Worm (Caenorhabditis elegans) whole organism, L3 larva: Measurements from ENCODE around the gene R05F9.11.
A peak's percentile ranks its signal among the peaks of the same experiment; 100 is the strongest.

Source experiments
- ZK546.5 ChIP-seq: sonication (generic microtip); optimal IDR thresholded peaks from 2 replicates; lab custom pipeline; 2017; ENCODE audit warnings: missing biosample characterization, missing genetic modification characterization
- ceh-82 ChIP-seq: fragments of 150-350 bp; optimal IDR thresholded peaks from 2 replicates; lab custom pipeline; 2014; ENCODE audit warnings: missing biosample characterization, missing genetic modification characterization
- ceh-9 ChIP-seq: sonication (generic microtip); optimal IDR thresholded peaks from 2 replicates; lab custom pipeline; 2018; ENCODE audit warnings: missing biosample characterization, missing genetic modification characterization
- egl-27 ChIP-seq: sonication (generic microtip); optimal IDR thresholded peaks from 4 replicates; lab custom pipeline; 2017; ENCODE audit warnings: missing biosample characterization, missing genetic modification reagents, missing genetic modification characterization
- egl-5 ChIP-seq: fragments of 150-350 bp; optimal IDR thresholded peaks from 2 replicates; lab custom pipeline; 2017; ENCODE audit warnings: missing biosample characterization, missing genetic modification reagents, missing genetic modification characterization, inconsistent platforms
- elt-1 ChIP-seq: fragments of 150-350 bp; optimal IDR thresholded peaks from 2 replicates; lab custom pipeline; 2014; ENCODE audit warnings: missing biosample characterization, missing genetic modification characterization
- elt-2 ChIP-seq: sonication (generic microtip); optimal IDR thresholded peaks from 2 replicates; lab custom pipeline; 2016; ENCODE audit warnings: missing genetic modification reagents, mild to moderate bottlenecking, missing genetic modification characterization, missing compliant biosample characterization
- elt-3 ChIP-seq, 3 experiments: fragments of 150-350 bp in 1 of 3; sonication (generic microtip) in 2 of 3; optimal IDR thresholded peaks; 2 replicates in 2 of 3; 4 replicates in 1 of 3; lab custom pipeline; 2014 to 2017; ENCODE audit warnings: missing biosample characterization in 3 of 3, missing genetic modification characterization in 3 of 3
- fkh-10 ChIP-seq: sonication (generic microtip); optimal IDR thresholded peaks from 2 replicates; lab custom pipeline; 2017; ENCODE audit warnings: missing biosample characterization, missing genetic modification reagents, missing genetic modification characterization
- hmg-11 ChIP-seq: sonication (generic microtip); optimal IDR thresholded peaks from 2 replicates; lab custom pipeline; 2016; ENCODE audit warnings: missing genetic modification characterization, missing compliant biosample characterization
- jun-1 ChIP-seq: fragments of 150-350 bp; optimal IDR thresholded peaks from 2 replicates; lab custom pipeline; 2014; ENCODE audit warnings: missing biosample characterization, missing genetic modification reagents, missing genetic modification characterization
- lin-15B ChIP-seq: fragments of 150-350 bp; optimal IDR thresholded peaks from 2 replicates; lab custom pipeline; 2014; ENCODE audit warnings: missing biosample characterization, missing genetic modification characterization
- mdl-1 ChIP-seq: fragments of 150-350 bp; optimal IDR thresholded peaks from 2 replicates; lab custom pipeline; 2014; ENCODE audit warnings: missing biosample characterization, missing genetic modification characterization
- nhr-11 ChIP-seq: fragments of 150-350 bp; optimal IDR thresholded peaks from 2 replicates; lab custom pipeline; 2014; ENCODE audit warnings: missing biosample characterization, missing genetic modification characterization
- nhr-23 ChIP-seq: fragments of 150-350 bp; optimal IDR thresholded peaks from 2 replicates; lab custom pipeline; 2014; ENCODE audit warnings: missing biosample characterization, missing genetic modification reagents, missing genetic modification characterization
- nhr-237 ChIP-seq: fragments of 150-350 bp; optimal IDR thresholded peaks from 2 replicates; lab custom pipeline; 2014; ENCODE audit warnings: missing biosample characterization, missing genetic modification characterization
- nhr-25 ChIP-seq: sonication (generic microtip); optimal IDR thresholded peaks from 2 replicates; lab custom pipeline; 2017; ENCODE audit warnings: missing biosample characterization, missing genetic modification characterization
- nhr-43 ChIP-seq: sonication (generic microtip); optimal IDR thresholded peaks from 2 replicates; lab custom pipeline; 2016; ENCODE audit warnings: mild to moderate bottlenecking, missing genetic modification characterization, missing compliant biosample characterization; ENCODE audit not compliant: poor library complexity, severe bottlenecking
- nhr-67 ChIP-seq: fragments of 150-350 bp; optimal IDR thresholded peaks from 2 replicates; lab custom pipeline; 2014; ENCODE audit warnings: missing biosample characterization, missing genetic modification characterization
- nhr-77 ChIP-seq: fragments of 150-350 bp; optimal IDR thresholded peaks from 2 replicates; lab custom pipeline; 2014; ENCODE audit warnings: missing biosample characterization, missing genetic modification characterization
- pha-4 ChIP-seq: fragments of 150-350 bp; optimal IDR thresholded peaks from 2 replicates; lab custom pipeline; 2014; ENCODE audit warnings: missing biosample characterization, missing genetic modification reagents, missing genetic modification characterization
- pqm-1 ChIP-seq: fragments of 150-350 bp; optimal IDR thresholded peaks from 2 replicates; lab custom pipeline; 2017; ENCODE audit warnings: missing biosample characterization, missing genetic modification characterization, inconsistent platforms
- sea-2 ChIP-seq: fragments of 150-350 bp; sonication (generic microtip); optimal IDR thresholded peaks from 4 replicates; lab custom pipeline; 2014; ENCODE audit warnings: missing biosample characterization, missing genetic modification reagents, missing genetic modification characterization
- skn-1 ChIP-seq: fragments of 150-350 bp; optimal IDR thresholded peaks from 2 replicates; lab custom pipeline; 2014; ENCODE audit warnings: missing biosample characterization, missing genetic modification characterization
- snpc-4 ChIP-seq: fragments of 150-350 bp; optimal IDR thresholded peaks from 2 replicates; lab custom pipeline; 2014; ENCODE audit warnings: missing biosample characterization, missing genetic modification characterization
- tbx-2 ChIP-seq: sonication (generic microtip); optimal IDR thresholded peaks from 2 replicates; lab custom pipeline; 2016; ENCODE audit warnings: mild to moderate bottlenecking, missing genetic modification characterization, missing compliant biosample characterization
- unc-39 ChIP-seq: sonication (generic microtip); optimal IDR thresholded peaks from 4 replicates; lab custom pipeline; 2017; ENCODE audit warnings: missing biosample characterization, missing genetic modification characterization
- unc-62 ChIP-seq: fragments of 150-350 bp; sonication (generic microtip); optimal IDR thresholded peaks from 4 replicates; lab custom pipeline; 2014; ENCODE audit warnings: missing biosample characterization, missing genetic modification reagents, missing genetic modification characterization
- zag-1 ChIP-seq: fragments of 150-350 bp; optimal IDR thresholded peaks from 2 replicates; lab custom pipeline; 2014; ENCODE audit warnings: missing biosample characterization, missing genetic modification characterization

R05F9.11 gene

ce11 chrII:4879629-4880028 lies 34.4 kb downstream of the R05F9.11 start, which contains the start of gene gst-6:
Gene gst-6 (plus strand): TSS chrII:4879891.
- no peak for TF ChIP-seq nhr-77 (tag; lab: Kevin White, UChicago)
- peak; percentile 53 for TF ChIP-seq pha-4 (tag; lab: Kevin White, UChicago)
- peak; percentile 81 for TF ChIP-seq skn-1 (tag; lab: Kevin White, UChicago)
- peak; percentile 76 for TF ChIP-seq elt-2 (tag; lab: Kevin White, UChicago)
- TF ChIP-seq elt-1 (tag; lab: Kevin White, UChicago), result no peak
- peak; percentile 59 for TF ChIP-seq pqm-1 (tag; lab: Kevin White, UChicago)
- no peak for TF ChIP-seq lin-15B (tag; lab: Kevin White, UChicago)
- no peak for TF ChIP-seq jun-1 (tag; lab: Kevin White, UChicago)
- TF ChIP-seq, all 47 proteins: peak for 4

DNA sequence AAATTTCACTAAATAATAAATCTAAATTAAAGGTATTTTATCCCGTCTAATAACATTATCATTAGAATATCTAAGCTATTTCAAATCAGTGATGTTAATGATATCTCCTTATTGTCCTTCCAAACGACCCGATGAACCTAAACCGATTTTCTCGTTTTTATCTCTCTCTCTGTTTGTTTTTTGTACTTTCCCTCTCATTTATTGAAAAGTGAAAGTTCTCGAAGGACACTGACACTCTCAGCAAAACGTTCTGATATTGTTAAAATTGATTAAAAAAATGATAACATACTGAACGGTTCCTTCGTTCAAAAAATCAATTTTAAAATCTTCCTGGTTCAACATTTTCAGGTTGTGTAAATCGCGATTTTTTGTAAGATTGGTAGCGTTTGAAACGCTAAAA lies 37.9 kb downstream of the R05F9.11 start, which contains the start of gene F11G11.13:
TSS of gene F11G11.13 (minus strand) at position 89 of the 400 bp plus-strand sequence.
- peak; percentile 27 for TF ChIP-seq nhr-43 (tag; lab: Kevin White, UChicago)
- TF ChIP-seq egl-27, result no peak
- peak; percentile 55 for TF ChIP-seq nhr-23 (tag; lab: Kevin White, UChicago)
- no peak for TF ChIP-seq ceh-82 (tag; lab: Kevin White, UChicago)
- TF ChIP-seq sea-2 (GFP tag; lab: Kevin White, UChicago), result no peak
- TF ChIP-seq jun-1 (tag; lab: Kevin White, UChicago), result no peak
- no peak for TF ChIP-seq tbx-2 (tag; lab: Kevin White, UChicago)
- peak; percentile 67 for TF ChIP-seq nhr-25 (tag; lab: Kevin White, UChicago)
- peak in 1 of 3 experiments; percentile 6 for TF ChIP-seq elt-3 (tag; optimal IDR thresholded peaks at IDR 0.05; lab: Kevin White, UChicago)
- TF ChIP-seq nhr-237 (tag; lab: Kevin White, UChicago), result no peak
- no peak for TF ChIP-seq hmg-11
- TF ChIP-seq egl-5 (tag; lab: Kevin White, UChicago), result no peak
- TF ChIP-seq nhr-67 (tag; lab: Kevin White, UChicago), result no peak
- TF ChIP-seq ZK546.5 (tag; lab: Kevin White, UChicago), result no peak
- TF ChIP-seq, all 47 proteins: peak for 4

DNA sequence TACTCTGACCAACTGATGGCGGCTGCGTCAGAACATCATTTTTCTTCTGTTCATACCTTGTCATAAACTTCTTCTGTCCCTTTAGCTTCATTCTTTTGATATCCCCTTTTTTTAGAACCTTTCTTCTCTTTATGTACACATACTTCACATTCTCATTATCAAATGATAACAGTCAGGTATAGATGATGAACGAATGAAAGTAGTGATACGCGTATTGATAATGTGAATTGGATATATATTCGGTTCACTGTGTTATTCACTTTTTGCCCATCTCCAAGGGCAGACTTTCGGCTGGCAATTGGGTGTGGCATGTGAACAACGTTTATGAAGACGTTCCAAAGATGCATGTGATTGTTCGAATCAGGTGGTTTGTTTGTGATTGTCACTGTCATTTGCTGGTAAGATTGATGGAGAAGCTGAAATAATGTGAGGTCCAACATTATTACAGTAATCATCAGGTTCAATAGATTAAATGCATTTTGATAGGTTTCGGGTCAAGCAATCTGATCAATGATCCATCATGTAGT lies 39.6 kb downstream of the R05F9.11 start, which contains the start of gene F11G11.15:
TSS of gene F11G11.15 (plus strand) at position 511 of the 527 bp plus-strand sequence.
- TF ChIP-seq zag-1 (tag; lab: Kevin White, UChicago) (no peak), nhr-67 (tag; lab: Kevin White, UChicago) (no peak), nhr-11 (no peak), snpc-4 (no peak), pqm-1 (tag; lab: Kevin White, UChicago) (no peak), nhr-25 (tag; lab: Kevin White, UChicago) (peak; percentile 79), lin-15B (tag; lab: Kevin White, UChicago) (no peak), nhr-237 (tag; lab: Kevin White, UChicago) (no peak), mdl-1 (tag; lab: Kevin White, UChicago) (no peak), nhr-43 (tag; lab: Kevin White, UChicago) (peak; percentile 25), elt-3 (tag; optimal IDR thresholded peaks at IDR 0.05; lab: Kevin White, UChicago) (peak in 1 of 3 experiments; percentile 42), fkh-10 (GFP tag; lab: Kevin White, UChicago) (no peak), unc-39 (tag; lab: Kevin White, UChicago) (no peak)

DNA sequence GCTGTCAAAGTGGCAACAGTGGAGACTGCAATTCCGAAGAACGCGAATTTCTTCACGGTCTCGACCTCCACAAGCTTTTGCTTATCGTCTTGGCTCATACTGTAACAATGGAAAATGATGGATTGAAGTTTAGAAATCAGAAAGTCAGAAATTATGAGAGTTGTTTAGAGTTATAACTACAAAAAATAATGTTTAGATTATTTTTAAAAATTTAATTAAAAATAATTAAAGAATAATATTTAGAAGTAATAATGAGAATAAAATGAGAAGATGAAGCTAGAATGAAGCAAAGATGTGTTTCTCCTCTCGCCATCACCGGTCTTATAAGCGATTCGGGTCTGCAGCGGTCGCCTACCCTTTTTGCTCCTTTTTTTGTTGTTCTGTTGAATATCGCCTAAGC lies 41.0 kb downstream of the R05F9.11 start, which contains the start of gene col-73:
TSS of gene col-73 (minus strand) at position 101 of the 400 bp plus-strand sequence.
- no peak for TF ChIP-seq lin-15B (tag; lab: Kevin White, UChicago)
- no peak for TF ChIP-seq mdl-1 (tag; lab: Kevin White, UChicago)
- no peak for TF ChIP-seq zag-1 (tag; lab: Kevin White, UChicago)
- no peak for TF ChIP-seq unc-62
- TF ChIP-seq ceh-9, result no peak
- TF ChIP-seq nhr-67 (tag; lab: Kevin White, UChicago), result no peak
- no peak for TF ChIP-seq sea-2 (GFP tag; lab: Kevin White, UChicago)

ce11 chrII:4871834-4872233 lies 42.2 kb downstream of the R05F9.11 start:
- TF ChIP-seq pha-4 (tag; lab: Kevin White, UChicago) (no peak), snpc-4 (no peak), nhr-43 (tag; lab: Kevin White, UChicago) (peak; percentile 35)

DNA sequence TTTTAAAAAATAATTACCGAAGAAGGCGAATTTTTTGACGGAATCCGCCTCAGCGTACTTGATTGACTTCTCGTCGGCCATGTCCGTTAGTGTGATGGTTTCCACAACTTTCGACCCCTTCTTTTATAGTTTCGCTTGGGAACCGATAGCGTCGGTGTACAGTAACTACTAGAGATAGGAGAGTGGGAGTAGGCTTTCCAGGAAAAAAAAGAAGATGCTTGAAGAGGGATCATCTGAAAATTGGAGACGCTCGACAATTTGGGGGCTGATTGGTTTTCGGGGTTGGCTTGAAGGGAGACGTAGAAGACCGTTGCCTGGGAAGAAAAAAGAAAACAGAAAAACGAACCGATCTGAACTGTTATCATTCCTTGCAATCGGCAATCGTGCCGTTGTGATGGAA lies 43.3 kb downstream of the R05F9.11 start, which contains the start of gene col-20:
TSS of gene col-20 (minus strand) at position 101 of the 400 bp plus-strand sequence.
- TF ChIP-seq nhr-23 (tag; lab: Kevin White, UChicago), result no peak
- TF ChIP-seq nhr-11, result no peak
- TF ChIP-seq pqm-1 (tag; lab: Kevin White, UChicago), result no peak
